Fruit fly (Drosophila melanogaster) whole organism, pupa: ENCODE measurements around the gene cort.

Source experiments
- CG10348 ChIP-seq: fragments of 200-800 bp; sonication (Bioruptor generic); IDR thresholded peaks from 2 replicates; pipeline ENCODE4 v1.3.6; 2022; ENCODE audit warnings: missing biosample characterization, missing genetic modification characterization
- CG12605 ChIP-seq: fragments of 200-800 bp; sonication (Bioruptor generic); IDR thresholded peaks from 2 replicates; pipeline ENCODE4 v1.3.6; 2022; ENCODE audit warnings: missing biosample characterization, missing genetic modification characterization
- CG13204 ChIP-seq: fragments of 200-800 bp; sonication (Bioruptor generic); optimal IDR thresholded peaks from 2 replicates; lab custom pipeline; 2018; ENCODE audit warnings: missing biosample characterization, mild to moderate bottlenecking, missing genetic modification characterization, moderate library complexity
- CG14655 ChIP-seq: fragments of 200-800 bp; sonication (Bioruptor generic); optimal IDR thresholded peaks from 3 replicates; lab custom pipeline; 2017; ENCODE audit warnings: mild to moderate bottlenecking, missing biosample characterization, missing genetic modification reagents, missing genetic modification characterization
- CG15710 ChIP-seq: fragments of 200-800 bp; sonication (Bioruptor generic); optimal IDR thresholded peaks from 2 replicates; lab custom pipeline; 2018; ENCODE audit warnings: missing biosample characterization, mild to moderate bottlenecking, missing genetic modification characterization, moderate library complexity
- CG17806 ChIP-seq: fragments of 200-800 bp; sonication (Bioruptor generic); optimal IDR thresholded peaks from 2 replicates; lab custom pipeline; 2018; ENCODE audit warnings: missing biosample characterization, mild to moderate bottlenecking, missing genetic modification characterization, moderate library complexity
- CG32121 ChIP-seq: fragments of 200-800 bp; sonication (Bioruptor generic); IDR thresholded peaks from 2 replicates; pipeline ENCODE4 v1.3.6; 2022; ENCODE audit warnings: missing biosample characterization, missing genetic modification characterization
- CG34367 ChIP-seq: fragments of 200-800 bp; sonication (Bioruptor generic); optimal IDR thresholded peaks from 2 replicates; lab custom pipeline; 2018; ENCODE audit warnings: missing biosample characterization, mild to moderate bottlenecking, missing genetic modification characterization
- CG4496 ChIP-seq: fragments of 200-800 bp; sonication (Bioruptor generic); IDR thresholded peaks from 3 replicates; pipeline ENCODE4 v1.3.6; 2022; ENCODE audit warnings: missing biosample characterization, missing genetic modification characterization
- CG8159 ChIP-seq: fragments of 200-800 bp; sonication (Bioruptor generic); optimal IDR thresholded peaks from 3 replicates; lab custom pipeline; 2018; ENCODE audit warnings: missing biosample characterization, mild to moderate bottlenecking, missing genetic modification characterization, moderate library complexity
- CG8301 ChIP-seq: fragments of 200-800 bp; sonication (Bioruptor generic); optimal IDR thresholded peaks from 2 replicates; lab custom pipeline; 2018; ENCODE audit warnings: missing biosample characterization, mild to moderate bottlenecking, missing genetic modification characterization
- CG9948 ChIP-seq: fragments of 200-800 bp; sonication (Bioruptor generic); optimal IDR thresholded peaks from 2 replicates; lab custom pipeline; 2018; ENCODE audit warnings: missing biosample characterization, mild to moderate bottlenecking, missing genetic modification characterization, moderate library complexity
- D1 ChIP-seq: fragments of 200-800 bp; sonication (Bioruptor generic); optimal IDR thresholded peaks from 2 replicates; lab custom pipeline; 2018; ENCODE audit warnings: missing biosample characterization, mild to moderate bottlenecking, missing genetic modification characterization, moderate library complexity
- EcR ChIP-seq: fragments of 200-800 bp; sonication (Bioruptor generic); optimal IDR thresholded peaks from 3 replicates; lab custom pipeline; 2019; ENCODE audit warnings: missing biosample characterization, missing genetic modification characterization, mild to moderate bottlenecking, moderate library complexity, missing genetic modification reagents
- Ets98B ChIP-seq: fragments of 200-800 bp; sonication (Bioruptor generic); IDR thresholded peaks from 2 replicates; pipeline ENCODE4 v1.3.6; 2022; ENCODE audit warnings: missing biosample characterization, missing genetic modification characterization
- Pif1A ChIP-seq: fragments of 200-800 bp; sonication (Bioruptor generic); optimal IDR thresholded peaks from 3 replicates; lab custom pipeline; 2016; ENCODE audit warnings: missing biosample characterization, missing genetic modification characterization
- Pif1B ChIP-seq: fragments of 200-800 bp; sonication (Bioruptor generic); optimal IDR thresholded peaks from 3 replicates; lab custom pipeline; 2016; ENCODE audit warnings: missing biosample characterization, missing genetic modification characterization
- Snoo ChIP-seq: fragments of 200-800 bp; sonication (Bioruptor generic); optimal IDR thresholded peaks from 3 replicates; lab custom pipeline; 2017; ENCODE audit warnings: missing biosample characterization, mild to moderate bottlenecking, missing genetic modification characterization, inconsistent platforms
- fd96Ca ChIP-seq: fragments of 200-800 bp; sonication (Bioruptor generic); IDR thresholded peaks from 3 replicates; pipeline ENCODE4 v1.3.6; 2022; ENCODE audit warnings: missing biosample characterization, missing genetic modification characterization
- gl ChIP-seq: fragments of 200-800 bp; sonication (Bioruptor generic); optimal IDR thresholded peaks from 2 replicates; lab custom pipeline; 2018; ENCODE audit warnings: missing biosample characterization, mild to moderate bottlenecking, missing genetic modification characterization
- rn ChIP-seq: fragments of 200-800 bp; sonication (Bioruptor generic); IDR thresholded peaks from 2 replicates; pipeline ENCODE4 v1.3.6; 2022; ENCODE audit warnings: missing biosample characterization, missing genetic modification characterization

cort gene

DNA sequence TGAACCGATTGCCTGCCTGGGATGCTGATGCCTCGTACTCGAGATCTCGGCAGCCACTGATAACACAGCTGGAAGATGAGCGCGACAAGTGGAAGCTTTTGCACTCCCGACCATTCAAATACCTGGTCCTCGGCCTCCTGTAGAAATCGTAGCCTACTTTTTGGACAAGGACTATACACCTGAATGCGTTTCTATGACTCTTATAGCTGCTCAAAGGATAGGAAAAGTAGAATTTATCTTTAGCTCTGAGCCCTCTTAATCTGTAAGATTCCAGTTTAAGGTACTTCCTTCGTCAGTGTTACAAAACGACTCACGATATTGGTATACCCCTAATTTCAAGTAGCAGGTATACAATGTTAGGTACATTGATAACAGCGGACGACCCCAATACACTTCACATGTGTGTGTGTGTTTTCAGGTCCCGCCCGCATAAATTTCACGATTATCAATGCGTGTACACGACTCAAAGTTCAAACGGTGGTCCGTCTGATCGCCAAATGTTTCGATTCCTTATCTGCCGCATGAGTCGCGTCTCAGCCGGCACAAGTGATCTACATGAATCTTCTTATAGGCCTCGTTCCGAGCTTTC, 39.8 kb upstream of the cort start, which contains the start of gene AkhR:
Gene AkhR (minus strand): TSS at position 5 of the 589 bp plus-strand sequence.
- no peak for TF ChIP-seq rn
- TF ChIP-seq CG4496 (GFP tag; lab: Robert Waterston, UW) = no peak
- TF ChIP-seq Pif1B (GFP tag; lab: Kevin White, UChicago) = no peak
- TF ChIP-seq CG10348 (GFP tag; lab: Robert Waterston, UW) = no peak
- no peak for TF ChIP-seq EcR
- TF ChIP-seq CG34367 = no peak
- TF ChIP-seq Snoo (tag; lab: Kevin White, UChicago) = no peak
- TF ChIP-seq CG17806 (tag; lab: Kevin White, UChicago) = no peak
- no peak for TF ChIP-seq CG8159 (tag; lab: Kevin White, UChicago)
- TF ChIP-seq CG13204 (GFP tag; lab: Kevin White, UChicago) = no peak
- TF ChIP-seq Ets98B (GFP tag; lab: Robert Waterston, UW) = no peak

DNA sequence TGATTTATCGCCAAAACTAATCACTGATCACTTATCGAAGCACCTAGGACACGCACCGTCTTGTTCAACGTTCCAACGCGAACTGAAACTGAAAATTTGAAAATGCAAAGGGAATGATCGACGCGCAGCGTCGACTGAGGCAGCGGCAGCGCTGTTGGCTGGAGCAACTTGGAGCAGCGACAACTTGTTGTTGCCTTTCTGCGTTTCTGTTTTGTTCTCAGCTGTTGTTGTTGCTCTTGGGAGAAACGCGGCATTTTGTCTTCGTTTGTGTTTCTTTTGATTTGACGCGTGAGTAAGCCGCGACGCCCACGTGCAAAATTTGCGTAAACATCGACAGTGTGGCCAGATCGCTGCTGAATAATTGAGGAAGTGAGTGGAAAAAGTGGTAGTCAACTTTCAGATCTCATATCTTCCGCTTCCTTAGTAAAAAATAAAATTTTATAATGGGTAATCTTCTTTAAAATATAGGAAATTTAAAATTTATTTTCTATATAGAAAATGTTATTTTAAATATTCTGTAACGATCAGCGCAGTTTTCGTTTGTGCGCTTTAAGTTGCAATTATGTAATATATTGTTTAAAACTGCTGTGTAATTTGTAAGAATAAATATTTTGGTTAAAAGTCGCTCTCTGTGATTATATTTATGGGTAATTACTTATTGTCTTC, 32.7 kb upstream of the cort start, which contains the start of gene Tsp:
Gene Tsp (minus strand): TSS at position 90 of the 666 bp plus-strand sequence.
- TF ChIP-seq EcR (peak; percentile 36), Snoo (tag; lab: Kevin White, UChicago) (no peak), rn (no peak), CG32121 (GFP tag; lab: Robert Waterston, UW) (no peak), D1 (no peak), CG34367 (no peak), Pif1A (no peak), CG14655 (GFP tag; lab: Kevin White, UChicago) (peak; percentile 8), CG8159 (tag; lab: Kevin White, UChicago) (peak; percentile 3), gl (peak; percentile 31), CG9948 (tag; lab: Kevin White, UChicago) (no peak), Pif1B (GFP tag; lab: Kevin White, UChicago) (no peak), Ets98B (GFP tag; lab: Robert Waterston, UW) (no peak; the same call in 1 of the 2 replicates), CG12605 (GFP tag; lab: Robert Waterston, UW) (peak; percentile 29; the same call in 1 of the 2 replicates), CG4496 (GFP tag; lab: Robert Waterston, UW) (peak; percentile 63; the same call in 2 of the 3 replicates), CG8301 (tag; lab: Kevin White, UChicago) (no peak), CG13204 (GFP tag; lab: Kevin White, UChicago) (peak; percentile 39), CG17806 (tag; lab: Kevin White, UChicago) (no peak), CG10348 (GFP tag; lab: Robert Waterston, UW) (no peak), CG15710 (tag; lab: Kevin White, UChicago) (no peak), fd96Ca (no peak)

DNA sequence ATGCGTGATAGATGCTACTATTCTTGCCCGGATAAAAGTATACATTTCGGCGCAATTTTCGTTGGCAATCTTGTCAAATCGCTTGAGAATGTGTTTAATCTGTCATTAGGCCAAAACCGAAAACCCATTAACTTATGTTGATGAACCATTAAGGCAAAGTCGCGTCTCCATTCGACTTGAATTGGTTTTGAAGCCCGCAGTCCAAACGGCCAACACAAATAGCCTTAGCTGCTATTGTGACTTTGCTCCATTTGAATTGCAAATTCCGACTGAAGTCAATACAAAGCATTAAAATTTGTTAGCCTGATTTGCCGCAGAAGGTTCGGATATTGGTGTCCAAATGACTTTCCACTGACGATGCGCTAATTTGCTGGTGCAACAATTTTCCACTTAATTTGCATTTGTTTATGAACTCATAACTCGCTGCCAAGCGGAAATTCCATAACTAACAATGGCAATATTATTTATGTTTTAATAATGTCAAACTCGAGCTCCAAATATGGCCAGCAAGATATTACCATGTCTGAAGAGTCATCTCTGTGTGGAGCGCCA, 30.0 kb upstream of the cort start:
- TF ChIP-seq rn (no peak), fd96Ca (no peak), CG14655 (GFP tag; lab: Kevin White, UChicago) (no peak), gl (no peak), CG9948 (tag; lab: Kevin White, UChicago) (no peak), Pif1A (no peak)

DNA sequence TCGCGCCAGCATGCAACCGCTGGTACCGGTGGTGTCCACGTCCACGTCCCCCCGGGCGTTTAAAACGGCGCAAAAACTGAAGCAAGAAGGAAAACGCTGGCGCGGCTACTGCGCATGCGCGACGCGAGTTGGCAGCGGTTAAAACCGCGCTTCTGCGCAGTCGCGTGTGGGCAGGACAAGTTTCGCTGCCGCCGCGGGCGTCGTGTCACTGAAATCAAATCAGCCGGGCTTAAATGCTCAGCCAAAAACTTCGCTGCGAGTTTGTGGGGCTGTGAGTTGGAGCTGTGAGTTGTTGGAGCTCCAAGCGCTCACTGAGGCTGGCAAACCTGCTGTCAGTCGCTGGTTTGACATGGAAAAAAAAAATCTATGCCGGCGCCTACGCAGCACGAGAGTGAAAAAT, 28.6 kb upstream of the cort start:
- TF ChIP-seq CG4496 (GFP tag; lab: Robert Waterston, UW) (peak; percentile 55; the same call in 1 of the 3 replicates), CG10348 (GFP tag; lab: Robert Waterston, UW) (no peak), Ets98B (GFP tag; lab: Robert Waterston, UW) (peak; percentile 14; the same call in 1 of the 2 replicates), CG9948 (tag; lab: Kevin White, UChicago) (no peak), CG32121 (GFP tag; lab: Robert Waterston, UW) (no peak), fd96Ca (0 out of 3 replicates have a peak, but pooled peaks have one; percentile 18)
- TF ChIP-seq, all 21 proteins: peak for 3

DNA sequence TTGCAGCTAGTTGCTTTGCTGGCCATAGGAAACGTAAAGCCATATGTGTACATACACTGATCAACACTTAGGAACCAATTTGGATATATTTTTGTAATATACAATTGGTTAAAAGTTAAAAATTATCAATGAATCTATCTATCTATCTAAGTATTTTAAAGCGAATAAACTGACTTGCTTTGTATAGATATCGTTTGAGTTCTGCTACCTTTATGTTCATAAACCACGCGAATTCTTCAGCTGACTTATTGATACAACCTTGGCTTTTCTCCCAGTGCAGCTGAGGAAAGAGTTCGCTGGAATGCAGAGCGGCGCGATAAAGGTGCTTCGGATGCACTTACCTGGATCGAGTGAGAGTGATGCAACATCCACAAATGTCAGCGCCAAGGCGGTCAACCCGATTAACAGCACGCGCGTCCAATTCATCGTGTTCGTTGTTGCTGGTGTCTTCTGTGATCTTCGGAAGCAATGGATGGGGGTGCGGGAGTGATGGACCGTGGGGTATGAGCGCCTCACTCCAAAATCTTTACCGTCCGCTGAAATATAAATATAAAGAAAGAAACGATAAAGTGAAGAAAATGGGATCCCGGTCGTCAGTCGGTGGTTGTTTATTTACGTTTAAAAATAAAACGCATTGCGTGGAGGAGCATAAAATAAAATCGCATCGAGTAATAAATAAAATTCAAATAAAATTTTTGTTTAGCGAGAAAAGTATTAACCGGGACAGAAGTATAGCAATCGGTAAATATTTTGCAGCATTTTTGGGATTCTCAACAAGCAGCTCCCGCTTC, 25.2 kb upstream of the cort start:
- no peak for TF ChIP-seq CG14655 (GFP tag; lab: Kevin White, UChicago)
- no peak for TF ChIP-seq gl
- peak; percentile 32 for TF ChIP-seq Pif1A
- TF ChIP-seq CG17806 (tag; lab: Kevin White, UChicago) = peak; percentile 34
- peak; percentile 16 for TF ChIP-seq CG13204 (GFP tag; lab: Kevin White, UChicago)
- TF ChIP-seq CG10348 (GFP tag; lab: Robert Waterston, UW) = no peak
- peak; percentile 39 for TF ChIP-seq Pif1B (GFP tag; lab: Kevin White, UChicago)
- no peak for TF ChIP-seq fd96Ca
- peak; percentile 55 for TF ChIP-seq EcR
- TF ChIP-seq CG8159 (tag; lab: Kevin White, UChicago) = peak; percentile 62
- peak; percentile 46 for TF ChIP-seq CG15710 (tag; lab: Kevin White, UChicago)
- TF ChIP-seq CG4496 (GFP tag; lab: Robert Waterston, UW) = no peak
- peak; percentile 0 for TF ChIP-seq CG34367
- peak; percentile 41 for TF ChIP-seq CG9948 (tag; lab: Kevin White, UChicago)
- TF ChIP-seq CG12605 (GFP tag; lab: Robert Waterston, UW) = no peak
- no peak for TF ChIP-seq Ets98B (GFP tag; lab: Robert Waterston, UW)
- TF ChIP-seq Snoo (tag; lab: Kevin White, UChicago) = no peak
- no peak for TF ChIP-seq D1
- TF ChIP-seq CG8301 (tag; lab: Kevin White, UChicago) = no peak
- no peak for TF ChIP-seq rn
- TF ChIP-seq CG32121 (GFP tag; lab: Robert Waterston, UW) = no peak
